Fruit fly (Drosophila melanogaster): ENCODE results near the gene CG17343.
A peak's percentile ranks its signal among the peaks of the same experiment; 100 is the strongest.

DNA sequence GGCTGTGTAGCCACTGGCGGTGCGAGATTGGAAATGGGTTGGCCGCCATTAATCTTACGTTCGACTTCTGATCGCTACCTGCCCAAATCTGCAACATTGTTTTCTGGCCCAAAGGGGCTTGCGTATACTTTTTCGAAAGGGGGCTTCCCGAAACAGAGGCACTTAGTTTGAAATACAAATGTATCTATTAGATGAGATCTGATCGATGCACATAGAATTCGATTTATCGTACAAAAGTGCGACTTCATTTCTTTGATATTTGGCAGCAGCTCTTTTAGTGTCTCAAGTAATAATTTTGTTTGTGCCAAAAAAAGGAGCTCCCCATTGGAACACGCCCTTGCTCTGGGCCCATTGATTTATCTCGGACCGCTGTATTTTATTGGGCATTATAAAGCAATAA lies 7.0 kb downstream of the CG17343 start:
- TF ChIP-seq Blimp-1 (GFP tag; optimal IDR thresholded peaks at IDR 0.05), result no peak
- TF ChIP-seq net (GFP tag; optimal IDR thresholded peaks at IDR 0.05), result no peak
- TF ChIP-seq Eip75B (GFP tag; optimal IDR thresholded peaks at IDR 0.05), result no peak
- no peak for TF ChIP-seq salr (GFP tag; optimal IDR thresholded peaks at IDR 0.05)
- TF ChIP-seq CG9139 (GFP tag; optimal IDR thresholded peaks at IDR 0.05), result no peak
- TF ChIP-seq achi (GFP tag; optimal IDR thresholded peaks at IDR 0.05), result no peak
- TF ChIP-seq CG6854 (GFP tag; optimal IDR thresholded peaks at IDR 0.05), result no peak
- peak; percentile 21 for TF ChIP-seq Smox (GFP tag; optimal IDR thresholded peaks at IDR 0.05)
- no peak for TF ChIP-seq cyc (GFP tag; optimal IDR thresholded peaks at IDR 0.05)
- TF ChIP-seq Met (GFP tag; optimal IDR thresholded peaks at IDR 0.05), result peak; percentile 25
- TF ChIP-seq CG6808 (GFP tag; optimal IDR thresholded peaks at IDR 0.05), result no peak
